Worm (Caenorhabditis elegans) whole organism, late embryonic: Measurements from ENCODE around the gene srw-134.

Experiments
- K02D7.2 ChIP-seq: sonication (generic microtip); optimal IDR thresholded peaks from 2 replicates; lab custom pipeline; 2017; ENCODE audit warnings: mild to moderate bottlenecking, missing genetic modification characterization, missing compliant biosample characterization
- ahr-1 ChIP-seq: sonication (generic microtip); optimal IDR thresholded peaks from 2 replicates; lab custom pipeline; 2016; ENCODE audit warnings: missing genetic modification characterization, missing compliant biosample characterization
- ceh-45 ChIP-seq: fragments of 200-800 bp; sonication (Bioruptor generic); IDR thresholded peaks from 2 replicates; pipeline ENCODE4 v1.3.6; 2022; ENCODE audit warnings: missing genetic modification reagents, missing genetic modification characterization, missing compliant biosample characterization
- che-1 ChIP-seq: sonication (generic microtip); optimal IDR thresholded peaks from 2 replicates; lab custom pipeline; 2016; ENCODE audit warnings: mild to moderate bottlenecking, missing genetic modification characterization, missing compliant biosample characterization
- elt-4 ChIP-seq: sonication (generic microtip); optimal IDR thresholded peaks from 2 replicates; lab custom pipeline; 2016; ENCODE audit warnings: missing genetic modification characterization, missing compliant biosample characterization
- hlh-15 ChIP-seq: sonication (generic microtip); optimal IDR thresholded peaks from 2 replicates; lab custom pipeline; 2016; ENCODE audit warnings: missing genetic modification characterization, missing compliant biosample characterization
- lin-11 ChIP-seq: fragments of 200-800 bp; sonication (Bioruptor generic); optimal IDR thresholded peaks from 2 replicates; lab custom pipeline; 2018; ENCODE audit warnings: mild to moderate bottlenecking, missing genetic modification characterization, missing compliant biosample characterization
- pag-3 ChIP-seq: sonication (generic microtip); optimal IDR thresholded peaks from 2 replicates; lab custom pipeline; 2016; ENCODE audit warnings: missing compliant biosample characterization, missing genetic modification characterization, borderline replicate concordance
- pax-1 ChIP-seq: fragments of 150-350 bp; optimal IDR thresholded peaks from 2 replicates; lab custom pipeline; 2014; ENCODE audit warnings: missing biosample characterization, missing genetic modification characterization
- pha-4 ChIP-seq: fragments of 150-350 bp; optimal IDR thresholded peaks from 2 replicates; lab custom pipeline; 2018; ENCODE audit warnings: missing biosample characterization, missing genetic modification reagents, missing genetic modification characterization
- sox-2 ChIP-seq: fragments of 200-800 bp; sonication (Bioruptor generic); IDR thresholded peaks from 2 replicates; pipeline ENCODE4 v1.3.6; 2022; ENCODE audit warnings: missing genetic modification reagents, missing genetic modification characterization, missing compliant biosample characterization
- tbx-7 ChIP-seq: sonication (generic microtip); optimal IDR thresholded peaks from 2 replicates; lab custom pipeline; 2016; ENCODE audit warnings: missing genotype, missing genetic modification characterization, missing compliant biosample characterization

DNA sequence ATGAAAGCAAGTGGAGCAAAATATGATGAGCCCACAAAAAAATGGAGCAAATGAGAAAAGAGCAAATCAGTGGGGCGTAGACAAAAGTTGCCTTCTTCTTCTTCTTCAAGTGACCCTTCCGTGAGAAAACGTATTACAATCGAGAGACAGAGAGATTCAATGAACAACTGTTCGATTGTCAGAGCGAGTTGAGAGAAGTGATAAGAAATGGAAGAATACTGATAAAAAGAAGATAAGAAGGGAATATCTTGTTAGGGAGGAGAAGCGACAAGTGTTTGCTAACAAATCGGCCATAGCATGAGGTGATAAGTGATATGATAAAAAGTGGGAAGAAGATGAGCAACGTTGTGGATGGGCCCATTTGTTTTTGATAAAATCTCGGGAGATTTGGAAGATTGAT lies 44.9 kb upstream of the srw-134 start:
- TF ChIP-seq pag-3 (tag; lab: Kevin White, UChicago), result no peak
- TF ChIP-seq ahr-1 (tag; lab: Kevin White, UChicago), result no peak
- no peak for TF ChIP-seq che-1 (tag; lab: Kevin White, UChicago)
- no peak for TF ChIP-seq lin-11 (tag; lab: Kevin White, UChicago)
- TF ChIP-seq tbx-7 (tag; lab: Kevin White, UChicago), result no peak
- no peak for TF ChIP-seq elt-4 (tag; lab: Kevin White, UChicago)
- TF ChIP-seq pha-4 (tag; lab: Kevin White, UChicago), result no peak
- TF ChIP-seq ceh-45 (GFP tag; lab: Robert Waterston, UW), result no peak
- TF ChIP-seq K02D7.2 (tag; lab: Kevin White, UChicago), result no peak
- TF ChIP-seq sox-2 (GFP tag; lab: Robert Waterston, UW), result no peak
- no peak for TF ChIP-seq hlh-15 (tag; lab: Kevin White, UChicago)
- no peak for TF ChIP-seq pax-1 (tag; lab: Kevin White, UChicago)
